Fruit fly (Drosophila melanogaster) whole organism, embryonic: ENCODE measurements around the gene eloF.
A peak's percentile ranks its signal among the peaks of the same experiment; 100 is the strongest.

Experiments used
- CG11456 ChIP-seq: fragments of 200-800 bp; sonication (Bioruptor generic); IDR thresholded peaks from 3 replicates; pipeline ENCODE4 v1.3.6; 2022; ENCODE audit warnings: missing biosample characterization, missing genetic modification characterization
- CG1603 ChIP-seq: fragments of 200-800 bp; sonication (Bioruptor generic); optimal IDR thresholded peaks from 2 replicates; lab custom pipeline; 2019; ENCODE audit warnings: missing biosample characterization, mild to moderate bottlenecking, missing genetic modification characterization, moderate library complexity
- CG17385 ChIP-seq: fragments of 200-800 bp; sonication (Bioruptor generic); optimal IDR thresholded peaks from 3 replicates; lab custom pipeline; 2018; ENCODE audit warnings: missing biosample characterization, mild to moderate bottlenecking, missing genetic modification characterization
- CG17829 ChIP-seq: fragments of 200-800 bp; optimal IDR thresholded peaks from 2 replicates; lab custom pipeline; 2019; ENCODE audit warnings: missing biosample characterization, mild to moderate bottlenecking, missing genetic modification characterization, moderate library complexity
- CG1832 ChIP-seq: fragments of 200-800 bp; sonication (Bioruptor generic); optimal IDR thresholded peaks from 2 replicates; lab custom pipeline; 2017; ENCODE audit warnings: missing biosample characterization, mild to moderate bottlenecking, missing genetic modification characterization, inconsistent platforms
- CG18619 ChIP-seq: fragments of 200-800 bp; sonication (Bioruptor generic); optimal IDR thresholded peaks from 3 replicates; lab custom pipeline; 2017; ENCODE audit warnings: missing biosample characterization, mild to moderate bottlenecking, missing genetic modification characterization
- CG2712 ChIP-seq: fragments of 200-800 bp; optimal IDR thresholded peaks from 3 replicates; lab custom pipeline; 2019; ENCODE audit warnings: missing biosample characterization, mild to moderate bottlenecking, missing genetic modification characterization, moderate library complexity
- CG32532 ChIP-seq: fragments of 200-800 bp; sonication (Bioruptor generic); IDR thresholded peaks from 2 replicates; pipeline ENCODE4 v1.3.6; 2022; ENCODE audit warnings: missing biosample characterization, missing genetic modification characterization
- CG34224 ChIP-seq: fragments of 200-800 bp; sonication (Bioruptor generic); IDR thresholded peaks from 3 replicates; pipeline ENCODE4 v1.3.6; 2022; ENCODE audit warnings: missing biosample characterization, missing genetic modification characterization; ENCODE audit not compliant: partially characterized antibody
- CG3726 ChIP-seq: fragments of 200-800 bp; sonication (Bioruptor generic); IDR thresholded peaks from 3 replicates; pipeline ENCODE4, ENCODE4 v1.3.6; 2022; ENCODE audit warnings: missing biosample characterization, missing genetic modification characterization
- CG6683 ChIP-seq: fragments of 200-800 bp; sonication (Bioruptor generic); optimal IDR thresholded peaks from 2 replicates; lab custom pipeline; 2017; ENCODE audit warnings: missing biosample characterization, mild to moderate bottlenecking, missing genetic modification characterization, missing genetic modification reagents
- CG7271 ChIP-seq: fragments of 200-800 bp; sonication (Bioruptor generic); optimal IDR thresholded peaks from 2 replicates; lab custom pipeline; 2018; ENCODE audit warnings: missing biosample characterization, mild to moderate bottlenecking, missing genetic modification characterization, moderate library complexity
- CG8281 ChIP-seq: fragments of 200-800 bp; sonication (Bioruptor generic); optimal IDR thresholded peaks from 2 replicates; lab custom pipeline; 2018; ENCODE audit warnings: missing biosample characterization, mild to moderate bottlenecking, missing genetic modification characterization, moderate library complexity
- CG9437 ChIP-seq: fragments of 200-800 bp; sonication (Bioruptor generic); optimal IDR thresholded peaks from 2 replicates; lab custom pipeline; 2018; ENCODE audit warnings: missing biosample characterization, mild to moderate bottlenecking, missing genetic modification characterization
- CHES-1-like ChIP-seq: fragments of 200-800 bp; sonication (Bioruptor generic); optimal IDR thresholded peaks from 2 replicates; lab custom pipeline; 2016; ENCODE audit warnings: missing biosample characterization, missing genetic modification characterization
- Chrac-16 ChIP-seq: fragments of 200-800 bp; sonication (Bioruptor generic); optimal IDR thresholded peaks from 3 replicates; lab custom pipeline; 2016; ENCODE audit warnings: missing biosample characterization, missing genetic modification characterization
- Dad ChIP-seq: fragments of 200-800 bp; sonication (Bioruptor generic); optimal IDR thresholded peaks from 3 replicates; lab custom pipeline; 2016; ENCODE audit warnings: missing biosample characterization, missing genetic modification characterization
- E2f1 ChIP-seq: fragments of 200-800 bp; sonication (Bioruptor generic); IDR thresholded peaks from 2 replicates; pipeline ENCODE4 v1.3.6; 2022; ENCODE audit warnings: missing biosample characterization, missing genetic modification characterization
- Hr39 ChIP-seq: fragments of >200 bp; optimal IDR thresholded peaks from 2 replicates; lab custom pipeline; 2017
- Lim3 ChIP-seq: fragments of 200-800 bp; sonication (Bioruptor generic); IDR thresholded peaks from 2 replicates; pipeline ENCODE4 v1.3.6; 2022; ENCODE audit warnings: missing biosample characterization, missing genetic modification characterization
- MESR4 ChIP-seq: fragments of 200-800 bp; sonication (Bioruptor generic); optimal IDR thresholded peaks from 2 replicates; lab custom pipeline; 2018; ENCODE audit warnings: missing biosample characterization, mild to moderate bottlenecking, missing genetic modification characterization, moderate library complexity
- Meics ChIP-seq: fragments of 200-800 bp; sonication (Bioruptor generic); optimal IDR thresholded peaks from 2 replicates; lab custom pipeline; 2017; ENCODE audit warnings: missing biosample characterization, mild to moderate bottlenecking, missing genetic modification characterization
- Nf-YB ChIP-seq: fragments of 200-800 bp; sonication (Bioruptor generic); optimal IDR thresholded peaks from 3 replicates; lab custom pipeline; 2019; ENCODE audit warnings: missing biosample characterization, mild to moderate bottlenecking, missing genetic modification characterization, moderate library complexity
- Opbp ChIP-seq: fragments of 200-800 bp; sonication (Bioruptor generic); IDR thresholded peaks from 3 replicates; pipeline ENCODE4 v1.3.6; 2022; ENCODE audit warnings: missing biosample characterization, missing genetic modification characterization; ENCODE audit not compliant: partially characterized antibody
- Rx ChIP-seq: fragments of 200-800 bp; sonication (Bioruptor generic); IDR thresholded peaks from 2 replicates; pipeline ENCODE4 v1.3.6; 2022; ENCODE audit warnings: missing biosample characterization, missing genetic modification characterization
- Sry-β ChIP-seq: fragments of 200-800 bp; sonication (Bioruptor generic); optimal IDR thresholded peaks from 2 replicates; lab custom pipeline; 2018; ENCODE audit warnings: missing biosample characterization, mild to moderate bottlenecking, missing genetic modification characterization, moderate library complexity
- Xrp1 ChIP-seq: fragments of 200-800 bp; sonication (Bioruptor generic); IDR thresholded peaks from 2 replicates; pipeline ENCODE4 v1.3.6; 2022; ENCODE audit warnings: missing biosample characterization, missing genetic modification characterization
- az2 ChIP-seq: fragments of 200-800 bp; sonication (Bioruptor generic); optimal IDR thresholded peaks from 3 replicates; lab custom pipeline; 2016; ENCODE audit warnings: missing biosample characterization, missing genetic modification characterization
- bowl ChIP-seq: fragments of 200-800 bp; sonication (Bioruptor generic); IDR thresholded peaks from 2 replicates; pipeline ENCODE4 v1.3.6; 2022; ENCODE audit warnings: missing biosample characterization, missing genetic modification characterization
- btn ChIP-seq: fragments of 200-800 bp; sonication (Bioruptor generic); optimal IDR thresholded peaks from 2 replicates; lab custom pipeline; 2016; ENCODE audit warnings: missing biosample characterization, missing genetic modification characterization
- cas ChIP-seq: fragments of 200-800 bp; sonication (Bioruptor generic); IDR thresholded peaks from 2 replicates; pipeline ENCODE4 v1.3.6; 2022; ENCODE audit warnings: missing biosample characterization, missing genetic modification characterization
- cato ChIP-seq: fragments of 200-800 bp; sonication (Bioruptor generic); optimal IDR thresholded peaks from 2 replicates; lab custom pipeline; 2016; ENCODE audit warnings: missing biosample characterization, missing genetic modification characterization, borderline replicate concordance
- dimm ChIP-seq: fragments of 200-800 bp; sonication (Bioruptor generic); IDR thresholded peaks from 2 replicates; pipeline ENCODE4 v1.3.6; 2022; ENCODE audit warnings: missing biosample characterization, missing genetic modification characterization
- fd102C ChIP-seq: fragments of 200-800 bp; sonication (Bioruptor generic); optimal IDR thresholded peaks from 2 replicates; lab custom pipeline; 2018; ENCODE audit warnings: missing biosample characterization, mild to moderate bottlenecking, missing genetic modification characterization, moderate library complexity
- lmd ChIP-seq: fragments of 200-800 bp; sonication (Bioruptor generic); IDR thresholded peaks from 2 replicates; pipeline ENCODE4 v1.3.6; 2022; ENCODE audit warnings: missing biosample characterization, missing genetic modification characterization
- lola ChIP-seq, 3 experiments: fragments of >200 bp in 2 of 3; fragments of 200-800 bp in 1 of 3; sonication (Bioruptor generic) in 1 of 3; optimal IDR thresholded peaks; 2 replicates each; lab custom pipeline; 2017 to 2019; ENCODE audit warnings: missing biosample characterization in 3 of 3, missing genetic modification characterization in 3 of 3, mild to moderate bottlenecking in 1 of 3, moderate library complexity in 1 of 3
- lov ChIP-seq, 2 experiments: fragments of 200-800 bp in 1 of 2; fragments of >200 bp in 1 of 2; sonication (Bioruptor generic) in 1 of 2; IDR thresholded peaks in 1 of 2; optimal IDR thresholded peaks in 1 of 2; 2 replicates in 1 of 2; 3 replicates in 1 of 2; pipeline versions ENCODE4 v1.3.6 to Lab custom; 2017 to 2022; ENCODE audit warnings: missing biosample characterization in 1 of 2, missing genetic modification characterization in 1 of 2
- nau ChIP-seq: fragments of 200-800 bp; sonication (Bioruptor generic); optimal IDR thresholded peaks from 3 replicates; lab custom pipeline; 2017; ENCODE audit warnings: missing biosample characterization, mild to moderate bottlenecking, missing genetic modification characterization, missing genetic modification reagents
- nmo ChIP-seq: fragments of 200-800 bp; sonication (Bioruptor generic); optimal IDR thresholded peaks from 2 replicates; lab custom pipeline; 2018; ENCODE audit warnings: missing biosample characterization, mild to moderate bottlenecking, missing genetic modification characterization, moderate library complexity
- pfk ChIP-seq: fragments of 200-800 bp; sonication (Bioruptor generic); optimal IDR thresholded peaks from 2 replicates; lab custom pipeline; 2018; ENCODE audit warnings: missing biosample characterization, mild to moderate bottlenecking, missing genetic modification characterization, moderate library complexity
- pnt ChIP-seq: fragments of 200-800 bp; sonication (Bioruptor generic); optimal IDR thresholded peaks from 3 replicates; lab custom pipeline; 2016; ENCODE audit warnings: missing biosample characterization, missing genetic modification characterization
- prd ChIP-seq, 3 experiments: fragments of >200 bp in 2 of 3; fragments of 200-800 bp in 1 of 3; sonication (Bioruptor generic) in 1 of 3; optimal IDR thresholded peaks in 2 of 3; IDR thresholded peaks in 1 of 3; 2 replicates in 2 of 3; 3 replicates in 1 of 3; pipeline versions ENCODE4 v1.3.6 to Lab custom; 2017 to 2022; ENCODE audit warnings: missing biosample characterization in 1 of 3, missing genetic modification characterization in 1 of 3
- sens-2 ChIP-seq: fragments of 200-800 bp; sonication (Bioruptor generic); IDR thresholded peaks from 2 replicates; pipeline ENCODE4 v1.3.6; 2022; ENCODE audit warnings: missing biosample characterization, missing genetic modification characterization
- stwl ChIP-seq: fragments of 200-800 bp; sonication (Bioruptor generic); optimal IDR thresholded peaks from 3 replicates; lab custom pipeline; 2018; ENCODE audit warnings: missing biosample characterization, mild to moderate bottlenecking, missing genetic modification characterization, moderate library complexity
- ttk ChIP-seq: fragments of 200-800 bp; sonication (Bioruptor generic); IDR thresholded peaks from 2 replicates; pipeline ENCODE4 v2.1.2; 2022; ENCODE audit warnings: missing biosample characterization, missing genetic modification characterization
- zen ChIP-seq: fragments of 200-800 bp; sonication (Bioruptor generic); optimal IDR thresholded peaks from 3 replicates; lab custom pipeline; 2018; ENCODE audit warnings: missing biosample characterization, mild to moderate bottlenecking, missing genetic modification characterization, moderate library complexity
- zen2 ChIP-seq: fragments of 200-800 bp; sonication (Bioruptor generic); IDR thresholded peaks from 3 replicates; pipeline ENCODE4 v1.3.6; 2022; ENCODE audit warnings: missing biosample characterization, missing genetic modification characterization; ENCODE audit not compliant: partially characterized antibody
- zf30C ChIP-seq: fragments of 200-800 bp; sonication (Bioruptor generic); optimal IDR thresholded peaks from 3 replicates; lab custom pipeline; 2018; ENCODE audit warnings: missing biosample characterization, mild to moderate bottlenecking, missing genetic modification characterization

Gene eloF

DNA sequence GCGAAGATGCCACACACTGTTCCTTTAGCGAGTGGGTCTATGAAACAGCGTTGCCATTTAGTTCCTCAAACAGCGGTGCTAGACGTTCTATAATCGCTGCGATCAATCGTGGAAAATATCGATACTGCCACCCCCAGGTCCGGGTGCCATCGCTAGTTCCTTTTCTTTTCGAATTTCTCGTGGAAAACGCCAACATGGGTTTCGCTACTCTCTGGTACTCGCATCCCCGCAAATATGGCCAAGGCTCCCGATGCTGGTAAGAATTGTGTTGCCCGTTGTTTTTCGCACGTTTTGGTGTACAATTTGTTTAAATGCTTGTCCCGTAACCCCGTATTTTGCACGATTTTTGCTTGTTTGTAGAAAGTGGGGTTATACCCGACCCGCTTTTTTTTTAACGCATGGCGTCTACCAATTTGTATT, 36.0 kb upstream of the eloF start, which contains the start of gene RpS29 (continued):
- peak; percentile 39 for TF ChIP-seq zen (tag; lab: Kevin White, UChicago)
- TF ChIP-seq nau (GFP tag; lab: Kevin White, UChicago) = no peak
- TF ChIP-seq Chrac-16 (GFP tag; lab: Kevin White, UChicago) = peak; percentile 83
- peak; percentile 60 for TF ChIP-seq CG7271 (tag; lab: Kevin White, UChicago)
- TF ChIP-seq Sry-β (GFP tag; lab: Kevin White, UChicago) = peak; percentile 53
- TF ChIP-seq CG34224 = peak; percentile 93
- TF ChIP-seq lola (GFP tag; optimal IDR thresholded peaks at IDR 0.05; lab: Kevin White, UChicago) = peak in 1 of 3 experiments; percentile 39
- TF ChIP-seq pfk = peak; percentile 77
- peak; percentile 84 for TF ChIP-seq Dad (GFP tag; lab: Kevin White, UChicago)
- peak; percentile 60 for TF ChIP-seq E2f1 (GFP tag; lab: Robert Waterston, UW)
- peak; percentile 69 for TF ChIP-seq az2
- TF ChIP-seq zen2 (GFP tag; lab: Robert Waterston, UW) = peak; percentile 93
- no peak for TF ChIP-seq CG1832 (GFP tag; lab: Kevin White, UChicago)
- no peak; the same call in 1 of the 2 replicates for TF ChIP-seq sens-2 (GFP tag; lab: Robert Waterston, UW)
- peak; percentile 89 for TF ChIP-seq CG32532
- TF ChIP-seq Nf-YB (GFP tag; lab: Kevin White, UChicago) = peak; percentile 49
- TF ChIP-seq CG17829 (tag; lab: Kevin White, UChicago) = peak; percentile 74
- peak; percentile 73 for TF ChIP-seq CG2712 (tag; lab: Kevin White, UChicago)
- TF ChIP-seq lov (optimal IDR thresholded peaks at IDR 0.05; lab: Kevin White, UChicago) = no peak
- peak; percentile 62; the same call in 1 of the 3 replicates for TF ChIP-seq lov (GFP tag; IDR thresholded peaks at IDR 0.05; lab: Robert Waterston, UW)
- TF ChIP-seq Lim3 (GFP tag; lab: Robert Waterston, UW) = peak; percentile 46; the same call in 1 of the 2 replicates
- peak; percentile 69; the same call in 2 of the 3 replicates for TF ChIP-seq CG3726 (GFP tag; lab: Robert Waterston, UW)
- TF ChIP-seq cato (GFP tag; lab: Kevin White, UChicago) = peak; percentile 38
- TF ChIP-seq ttk (GFP tag; lab: Robert Waterston, UW) = peak; percentile 79
- TF ChIP-seq zf30C (GFP tag; lab: Kevin White, UChicago) = peak; percentile 57
- TF ChIP-seq CG6683 (GFP tag; lab: Kevin White, UChicago) = peak; percentile 73
- peak; percentile 73 for TF ChIP-seq stwl (tag; lab: Kevin White, UChicago)
- peak; percentile 78 for TF ChIP-seq nmo (GFP tag; lab: Kevin White, UChicago)
- peak; percentile 73 for TF ChIP-seq Rx (GFP tag; lab: Robert Waterston, UW)
- no peak for TF ChIP-seq dimm (GFP tag; lab: Robert Waterston, UW)
- TF ChIP-seq bowl (GFP tag; lab: Robert Waterston, UW) = no peak; the same call in 1 of the 2 replicates
- TF ChIP-seq prd (optimal IDR thresholded peaks at IDR 0.05; lab: Kevin White, UChicago) = no peak
- peak; percentile 76 for TF ChIP-seq prd (GFP tag; IDR thresholded peaks at IDR 0.05; lab: Robert Waterston, UW)
- peak; percentile 93 for TF ChIP-seq CHES-1-like
- no peak for TF ChIP-seq CG9437 (GFP tag; lab: Kevin White, UChicago)
- TF ChIP-seq MESR4 (GFP tag; lab: Kevin White, UChicago) = peak; percentile 99
- TF ChIP-seq CG11456 (GFP tag; lab: Robert Waterston, UW) = peak; percentile 95
- TF ChIP-seq Xrp1 (GFP tag; lab: Robert Waterston, UW) = peak; percentile 63
- TF ChIP-seq Hr39 (lab: Kevin White, UChicago) = no peak
- peak; percentile 97 for TF ChIP-seq Opbp
- TF ChIP-seq CG1603 (tag; lab: Kevin White, UChicago) = peak; percentile 97
- TF ChIP-seq pnt (GFP tag; lab: Kevin White, UChicago) = peak; percentile 73
- TF ChIP-seq CG8281 (tag; lab: Kevin White, UChicago) = peak; percentile 8
- TF ChIP-seq CG17385 (GFP tag; lab: Kevin White, UChicago) = peak; percentile 54
- peak; percentile 87 for TF ChIP-seq Meics (GFP tag; lab: Kevin White, UChicago)
- TF ChIP-seq CG18619 (GFP tag; lab: Kevin White, UChicago) = peak; percentile 83
- TF ChIP-seq cas (GFP tag; lab: Robert Waterston, UW) = peak; percentile 68; the same call in 1 of the 2 replicates
- no peak for TF ChIP-seq btn (GFP tag; lab: Kevin White, UChicago)
- peak; percentile 71; the same call in 1 of the 2 replicates for TF ChIP-seq lmd (GFP tag; lab: Robert Waterston, UW)
- TF ChIP-seq fd102C (GFP tag; lab: Kevin White, UChicago) = no peak
